Fruit fly (Drosophila melanogaster): ENCODE measurements around the gene sas.
A peak's percentile ranks its signal among the peaks of the same experiment; 100 is the strongest.

Gene sas

DNA sequence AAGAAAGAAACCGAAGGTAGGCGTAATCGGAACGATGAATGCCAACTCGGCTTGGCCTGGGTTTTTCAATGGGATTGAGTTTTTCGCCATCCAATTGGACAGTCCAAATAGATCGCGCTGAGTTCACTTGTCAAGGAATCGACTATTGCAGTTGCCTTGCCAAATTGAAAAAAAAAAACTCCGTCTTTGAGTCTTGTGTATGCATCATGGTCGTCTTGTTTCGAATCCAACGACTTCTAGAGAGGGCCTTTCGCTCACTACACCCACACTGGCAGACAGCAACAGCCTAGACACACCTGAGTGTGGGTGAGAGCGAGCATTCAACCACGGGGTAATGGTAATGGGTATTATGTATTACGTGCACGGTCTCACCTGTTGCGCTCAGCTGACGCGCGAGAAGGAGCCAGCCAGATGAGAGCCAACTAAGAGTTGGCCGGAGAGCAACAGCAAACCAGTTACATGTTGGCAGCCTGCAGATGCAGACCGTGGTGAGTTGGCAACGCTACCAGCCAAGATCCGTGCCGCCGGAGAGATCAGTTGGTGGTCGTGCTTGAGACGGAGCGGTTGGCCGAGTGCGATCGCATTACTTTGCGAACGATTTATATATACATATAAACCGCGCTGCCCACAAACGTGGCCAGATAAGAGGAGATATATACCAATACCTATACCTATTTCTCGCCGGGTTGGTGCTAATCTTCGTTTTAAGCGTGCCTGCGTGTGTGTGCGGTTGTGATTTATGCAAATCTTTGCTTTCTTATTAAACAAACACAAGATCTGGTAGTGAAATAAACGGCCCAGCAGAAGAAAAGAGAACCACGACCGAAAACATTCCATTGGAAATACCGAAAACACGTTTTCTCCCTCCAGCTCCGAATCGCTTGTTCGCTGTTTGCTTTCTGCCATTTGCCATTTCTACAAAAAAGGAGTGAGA, at the start of gene sas (continued):
- TF ChIP-seq CG8290 (GFP tag; optimal IDR thresholded peaks at IDR 0.05) (no peak), CG8290 (tag; optimal IDR thresholded peaks at IDR 0.05) (peak in 1 of 2 experiments; percentile 36), kni (GFP tag; optimal IDR thresholded peaks at IDR 0.05) (peak; percentile 74), CG6689 (GFP tag; IDR thresholded peaks at IDR 0.05) (no peak), CG10543 (GFP tag; optimal IDR thresholded peaks at IDR 0.05) (peak; percentile 32), seq (GFP tag; IDR thresholded peaks at IDR 0.05) (peak; percentile 33; the same call in 1 of the 2 replicates), stc (GFP tag; IDR thresholded peaks at IDR 0.05) (peak; percentile 13; the same call in 1 of the 2 replicates), oc (tag; optimal IDR thresholded peaks at IDR 0.05) (peak; percentile 55), Jarid2 (GFP tag; optimal IDR thresholded peaks at IDR 0.05) (peak; percentile 92), CG13894 (tag; optimal IDR thresholded peaks at IDR 0.05) (peak; percentile 48), CG13775 (GFP tag; optimal IDR thresholded peaks at IDR 0.05) (no peak), hkb (optimal IDR thresholded peaks at IDR 0.05) (no peak), hkb (GFP tag; IDR thresholded peaks at IDR 0.05) (0 out of 2 replicates have a peak, but pooled peaks have one; percentile 40), pzg (GFP tag; optimal IDR thresholded peaks at IDR 0.05) (no peak), Stat92E (GFP tag; optimal IDR thresholded peaks at IDR 0.05) (peak in 1 of 3 experiments; percentile 11), CG3065 (GFP tag; optimal IDR thresholded peaks at IDR 0.05) (no peak), sd (tag; optimal IDR thresholded peaks at IDR 0.05) (peak; percentile 64), cas (GFP tag; IDR thresholded peaks at IDR 0.05) (peak; percentile 18; the same call in 1 of the 2 replicates), CG12769 (tag; optimal IDR thresholded peaks at IDR 0.05) (peak; percentile 53), amos (GFP tag; IDR thresholded peaks at IDR 0.05; ENCODE audit: partially characterized antibody) (peak; percentile 28; the same call in 1 of the 2 replicates), chm (GFP tag; IDR thresholded peaks at IDR 0.05) (peak; percentile 47), CG34422 (GFP tag; IDR thresholded peaks at IDR 0.05) (peak; percentile 38; the same call in 1 of the 3 replicates), bigmax (GFP tag; optimal IDR thresholded peaks at IDR 0.05) (no peak), Bgb (GFP tag; IDR thresholded peaks at IDR 0.05; ENCODE audit: partially characterized antibody) (peak; percentile 32; the same call in 1 of the 2 replicates), pros (GFP tag; optimal IDR thresholded peaks at IDR 0.05) (peak; percentile 60), cg (GFP tag; optimal IDR thresholded peaks at IDR 0.05) (peak; percentile 64), Pdp1 (GFP tag; optimal IDR thresholded peaks at IDR 0.05) (peak in 1 of 2 experiments; percentile 75), CG9609 (GFP tag; optimal IDR thresholded peaks at IDR 0.05) (no peak), CG32532 (GFP tag; IDR thresholded peaks at IDR 0.05) (peak; percentile 40; the same call in 1 of the 2 replicates)

dm6 chr3R:7112977-7113376, 49.6 kb upstream of the sas start:
- no peak for TF ChIP-seq Atf3 (GFP tag; optimal IDR thresholded peaks at IDR 0.05)
- no peak for TF ChIP-seq phol (tag; optimal IDR thresholded peaks at IDR 0.05)
- no peak for TF ChIP-seq ato (GFP tag; IDR thresholded peaks at IDR 0.05; ENCODE audit: partially characterized antibody)
- peak; percentile 35 for TF ChIP-seq cg (GFP tag; optimal IDR thresholded peaks at IDR 0.05)
- TF ChIP-seq CG31388 (GFP tag; optimal IDR thresholded peaks at IDR 0.05), result no peak
- no peak for TF ChIP-seq CG11696 (GFP tag; IDR thresholded peaks at IDR 0.05)
- no peak for TF ChIP-seq sisA (GFP tag; IDR thresholded peaks at IDR 0.05)
- TF ChIP-seq Ssrp (tag; optimal IDR thresholded peaks at IDR 0.05), result no peak
- TF ChIP-seq Med (GFP tag), result no peak
- TF ChIP-seq ab (GFP tag; optimal IDR thresholded peaks at IDR 0.05), result no peak
- TF ChIP-seq Pdp1 (GFP tag; optimal IDR thresholded peaks at IDR 0.05), result peak in 1 of 2 experiments; percentile 75
- no peak for TF ChIP-seq Ets97D (GFP tag; optimal IDR thresholded peaks at IDR 0.05)
- TF ChIP-seq CG8281 (tag; optimal IDR thresholded peaks at IDR 0.05), result no peak
- no peak for TF ChIP-seq Hsf (GFP tag; optimal IDR thresholded peaks at IDR 0.05)
- no peak for TF ChIP-seq C15 (GFP tag; IDR thresholded peaks at IDR 0.05)
- TF ChIP-seq Kr (GFP tag; optimal IDR thresholded peaks at IDR 0.05), result no peak
- peak; percentile 72; the same call in 2 of the 3 replicates for TF ChIP-seq z (GFP tag; IDR thresholded peaks at IDR 0.05)
- TF ChIP-seq CG3726 (GFP tag; IDR thresholded peaks at IDR 0.05), result no peak
- no peak for TF ChIP-seq CG6654 (GFP tag; optimal IDR thresholded peaks at IDR 0.05)
- TF ChIP-seq CG14710 (tag; optimal IDR thresholded peaks at IDR 0.05), result no peak
- TF ChIP-seq sr (GFP tag; IDR thresholded peaks at IDR 0.05), result no peak
- no peak for TF ChIP-seq Optix (GFP tag; IDR thresholded peaks at IDR 0.05)

All from whole organism, embryonic.